Fruit fly (Drosophila melanogaster): Measurements from ENCODE around the gene Gr8a.

Gr8a gene

DNA sequence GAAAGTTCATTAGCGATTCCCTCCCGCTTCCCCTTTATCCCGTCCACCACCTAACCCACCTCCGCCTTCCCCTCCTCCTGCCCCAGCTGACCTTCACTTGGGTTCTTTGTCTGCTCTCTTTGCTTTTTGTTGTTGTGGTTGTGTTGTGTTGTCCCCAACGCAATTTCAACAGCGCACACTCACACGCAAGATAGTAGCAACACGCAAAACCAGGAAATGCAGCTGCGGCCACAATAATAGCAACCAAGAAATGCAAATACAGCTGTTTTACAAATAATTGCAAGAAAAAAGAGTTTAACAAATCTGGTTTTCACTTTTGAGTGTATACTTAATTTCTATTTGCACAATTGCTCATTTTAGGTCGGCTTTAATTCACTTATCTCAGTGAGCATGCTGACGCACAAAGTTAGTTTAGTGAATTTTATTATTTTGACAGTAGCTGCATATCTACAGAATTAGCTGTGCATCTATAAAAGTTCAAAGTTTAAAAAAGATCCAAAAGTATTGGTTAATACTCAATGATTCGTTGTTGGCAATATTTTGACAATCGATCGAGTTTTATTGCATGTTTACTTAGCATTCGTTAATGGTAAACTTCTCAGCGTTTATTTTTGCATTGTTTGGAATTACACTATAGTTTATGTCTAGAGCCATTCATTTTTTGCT lies 24.4 kb downstream of the Gr8a start (continued):
- no peak for TF ChIP-seq NC2α (GFP tag; optimal IDR thresholded peaks at IDR 0.05)
- no peak for TF ChIP-seq Bgb (GFP tag; IDR thresholded peaks at IDR 0.05; ENCODE audit: partially characterized antibody)
- TF ChIP-seq CG3407 (GFP tag; optimal IDR thresholded peaks at IDR 0.05), result no peak
- TF ChIP-seq knrl (GFP tag; IDR thresholded peaks at IDR 0.05; ENCODE audit: partially characterized antibody), result no peak
- TF ChIP-seq wor (GFP tag; IDR thresholded peaks at IDR 0.05), result peak; percentile 30; the same call in 1 of the 2 replicates
- TF ChIP-seq mam (GFP tag; optimal IDR thresholded peaks at IDR 0.05), result no peak
- peak; percentile 3 for TF ChIP-seq pnt (GFP tag; optimal IDR thresholded peaks at IDR 0.05)
- TF ChIP-seq sd (tag; optimal IDR thresholded peaks at IDR 0.05), result no peak
- TF ChIP-seq gsb (GFP tag; IDR thresholded peaks at IDR 0.05), result no peak
- TF ChIP-seq repo (GFP tag; optimal IDR thresholded peaks at IDR 0.05), result no peak
- TF ChIP-seq CG4424 (GFP tag; optimal IDR thresholded peaks at IDR 0.05), result peak; percentile 7
- TF ChIP-seq BtbVII (GFP tag; optimal IDR thresholded peaks at IDR 0.05), result no peak
- TF ChIP-seq CG14441 (GFP tag; IDR thresholded peaks at IDR 0.05), result peak; percentile 52
- TF ChIP-seq sim (GFP tag; IDR thresholded peaks at IDR 0.05), result no peak
- TF ChIP-seq unc-4 (GFP tag; IDR thresholded peaks at IDR 0.05; ENCODE audit: partially characterized antibody), result no peak
- no peak for TF ChIP-seq luna (GFP tag; optimal IDR thresholded peaks at IDR 0.05)
- 0 out of 2 replicates have a peak, but pooled peaks have one; percentile 9 for TF ChIP-seq E2f1 (GFP tag; IDR thresholded peaks at IDR 0.05)
- TF ChIP-seq CkIIα-i1 (GFP tag; IDR thresholded peaks at IDR 0.05), result no peak
- no peak for TF ChIP-seq trh (GFP tag; optimal IDR thresholded peaks at IDR 0.05)
- TF ChIP-seq CG18011 (GFP tag; optimal IDR thresholded peaks at IDR 0.05), result no peak
- no peak for TF ChIP-seq Six4 (GFP tag; optimal IDR thresholded peaks at IDR 0.05)
- no peak for TF ChIP-seq tup (GFP tag; optimal IDR thresholded peaks at IDR 0.05)
- no peak for TF ChIP-seq zfh2 (GFP tag; optimal IDR thresholded peaks at IDR 0.05)
- TF ChIP-seq Dll (GFP tag; IDR thresholded peaks at IDR 0.05; ENCODE audit: partially characterized antibody), result no peak
- TF ChIP-seq CG1529 (GFP tag; optimal IDR thresholded peaks at IDR 0.05), result peak; percentile 5
- no peak for TF ChIP-seq usp (GFP tag; optimal IDR thresholded peaks at IDR 0.05)
- TF ChIP-seq Dref (GFP tag; IDR thresholded peaks at IDR 0.05), result no peak
- TF ChIP-seq Dp (GFP tag; optimal IDR thresholded peaks at IDR 0.05), result no peak
- TF ChIP-seq Oaz (GFP tag; IDR thresholded peaks at IDR 0.05), result no peak
- no peak for TF ChIP-seq gsb-n (tag; optimal IDR thresholded peaks at IDR 0.05)
- TF ChIP-seq eve (GFP tag; optimal IDR thresholded peaks at IDR 0.05), result no peak
- no peak for TF ChIP-seq CG1792 (GFP tag; optimal IDR thresholded peaks at IDR 0.05)
- no peak for TF ChIP-seq CG3281 (GFP tag; optimal IDR thresholded peaks at IDR 0.05)
- TF ChIP-seq CG3163 (GFP tag; optimal IDR thresholded peaks at IDR 0.05), result no peak
- no peak for TF ChIP-seq gro (GFP tag; optimal IDR thresholded peaks at IDR 0.05)
- TF ChIP-seq Neu2 (GFP tag; optimal IDR thresholded peaks at IDR 0.05; ENCODE audit: borderline replicate concordance), result no peak
- 0 out of 2 replicates have a peak, but pooled peaks have one; percentile 19 for TF ChIP-seq Ada2b (GFP tag; IDR thresholded peaks at IDR 0.05)
- TF ChIP-seq grn (GFP tag; optimal IDR thresholded peaks at IDR 0.05), result no peak
- TF ChIP-seq Taf1 (GFP tag; IDR thresholded peaks at IDR 0.05), result no peak
- no peak for TF ChIP-seq dimm (GFP tag; IDR thresholded peaks at IDR 0.05)
- TF ChIP-seq grau (tag; optimal IDR thresholded peaks at IDR 0.05), result peak; percentile 25
- no peak for TF ChIP-seq CG16813 (GFP tag; IDR thresholded peaks at IDR 0.05; ENCODE audit: partially characterized antibody)
- no peak for TF ChIP-seq CG17612 (GFP tag; IDR thresholded peaks at IDR 0.05)
- TF ChIP-seq exex (tag; optimal IDR thresholded peaks at IDR 0.05), result no peak
- no peak for TF ChIP-seq jigr1 (GFP tag; IDR thresholded peaks at IDR 0.05)
- TF ChIP-seq CG8089 (GFP tag; optimal IDR thresholded peaks at IDR 0.05), result no peak
- TF ChIP-seq row (GFP tag; IDR thresholded peaks at IDR 0.05), result peak; percentile 51; the same call in 2 of the 3 replicates
- TF ChIP-seq CG12155 (GFP tag; optimal IDR thresholded peaks at IDR 0.05), result no peak
- TF ChIP-seq sens-2 (GFP tag; IDR thresholded peaks at IDR 0.05), result no peak
- no peak for TF ChIP-seq CG11247 (GFP tag; IDR thresholded peaks at IDR 0.05)
- no peak for TF ChIP-seq ewg (GFP tag; optimal IDR thresholded peaks at IDR 0.05)

Measured in whole organism, embryonic.